Fruit fly (Drosophila melanogaster) whole organism, embryonic: Measurements from ENCODE around the gene Mbs.

Experiments used
- Antp ChIP-seq: fragments of 200-800 bp; sonication (Bioruptor generic); optimal IDR thresholded peaks from 3 replicates; lab custom pipeline; 2016; ENCODE audit warnings: missing biosample characterization, missing genetic modification characterization
- B-H2 ChIP-seq: fragments of 200-800 bp; sonication (Bioruptor generic); optimal IDR thresholded peaks from 2 replicates; lab custom pipeline; 2018; ENCODE audit warnings: missing biosample characterization, mild to moderate bottlenecking, missing genetic modification characterization
- Bgb ChIP-seq: fragments of 200-800 bp; sonication (Bioruptor generic); IDR thresholded peaks from 2 replicates; pipeline ENCODE4 v1.3.6; 2022; ENCODE audit warnings: missing biosample characterization, missing genetic modification characterization; ENCODE audit not compliant: partially characterized antibody
- CG10209 ChIP-seq: fragments of 200-800 bp; sonication (Bioruptor generic); optimal IDR thresholded peaks from 3 replicates; lab custom pipeline; 2017; ENCODE audit warnings: missing biosample characterization, mild to moderate bottlenecking, missing genetic modification characterization, missing genetic modification reagents
- CG1024 ChIP-seq: fragments of 200-800 bp; sonication (Bioruptor generic); IDR thresholded peaks from 2 replicates; pipeline ENCODE4 v1.3.6; 2022; ENCODE audit warnings: missing biosample characterization, missing genetic modification characterization
- CG11398 ChIP-seq: fragments of 200-800 bp; sonication (Bioruptor generic); optimal IDR thresholded peaks from 2 replicates; lab custom pipeline; 2016; ENCODE audit warnings: missing biosample characterization, missing genetic modification characterization
- CG11560 ChIP-seq: fragments of 200-800 bp; sonication (Bioruptor generic); IDR thresholded peaks from 3 replicates; pipeline ENCODE4 v1.3.6; 2022; ENCODE audit warnings: missing biosample characterization, missing genetic modification characterization
- CG12071 ChIP-seq: fragments of 200-800 bp; sonication (Bioruptor generic); optimal IDR thresholded peaks from 3 replicates; lab custom pipeline; 2018; ENCODE audit warnings: missing biosample characterization, mild to moderate bottlenecking, missing genetic modification characterization
- CG12391 ChIP-seq: fragments of 200-800 bp; sonication (Bioruptor generic); optimal IDR thresholded peaks from 3 replicates; lab custom pipeline; 2018; ENCODE audit warnings: missing biosample characterization, mild to moderate bottlenecking, missing genetic modification characterization, moderate library complexity
- CG13123 ChIP-seq: fragments of 200-800 bp; sonication (Bioruptor generic); optimal IDR thresholded peaks from 2 replicates; lab custom pipeline; 2016; ENCODE audit warnings: missing biosample characterization, missing genetic modification characterization
- CG14050 ChIP-seq: fragments of 200-800 bp; sonication (Bioruptor generic); IDR thresholded peaks from 3 replicates; pipeline ENCODE4 v1.3.6; 2022; ENCODE audit warnings: missing biosample characterization, missing genetic modification characterization
- CG17802 ChIP-seq: fragments of 200-800 bp; sonication (Bioruptor generic); optimal IDR thresholded peaks from 2 replicates; lab custom pipeline; 2018; ENCODE audit warnings: missing biosample characterization, mild to moderate bottlenecking, missing genetic modification characterization, moderate library complexity
- CG1792 ChIP-seq: fragments of 200-800 bp; sonication (Bioruptor generic); optimal IDR thresholded peaks from 2 replicates; lab custom pipeline; 2016; ENCODE audit warnings: missing biosample characterization, missing genetic modification characterization
- CG1832 ChIP-seq: fragments of 200-800 bp; sonication (Bioruptor generic); optimal IDR thresholded peaks from 2 replicates; lab custom pipeline; 2017; ENCODE audit warnings: missing biosample characterization, mild to moderate bottlenecking, missing genetic modification characterization, inconsistent platforms
- CG2116 ChIP-seq: fragments of 200-800 bp; sonication (Bioruptor generic); optimal IDR thresholded peaks from 3 replicates; lab custom pipeline; 2018; ENCODE audit warnings: missing biosample characterization, mild to moderate bottlenecking, missing genetic modification characterization
- CG3163 ChIP-seq: fragments of 200-800 bp; sonication (Bioruptor generic); optimal IDR thresholded peaks from 3 replicates; lab custom pipeline; 2016; ENCODE audit warnings: missing biosample characterization, missing genetic modification characterization
- CG3407 ChIP-seq: fragments of 200-800 bp; sonication (Bioruptor generic); optimal IDR thresholded peaks from 2 replicates; lab custom pipeline; 2018; ENCODE audit warnings: missing biosample characterization, mild to moderate bottlenecking, missing genetic modification characterization
- CG8290 ChIP-seq, 3 experiments: fragments of 200-800 bp; sonication (Bioruptor generic); optimal IDR thresholded peaks; 2 replicates each; lab custom pipeline; 2016 to 2019; ENCODE audit warnings: missing biosample characterization in 3 of 3, missing genetic modification characterization in 3 of 3, mild to moderate bottlenecking in 2 of 3, moderate library complexity in 1 of 3
- CG9609 ChIP-seq: fragments of 200-800 bp; sonication (Bioruptor generic); optimal IDR thresholded peaks from 3 replicates; lab custom pipeline; 2016; ENCODE audit warnings: missing biosample characterization, missing genetic modification characterization
- D19A ChIP-seq: fragments of 200-800 bp; optimal IDR thresholded peaks from 3 replicates; lab custom pipeline; 2019; ENCODE audit warnings: missing biosample characterization, mild to moderate bottlenecking, missing genetic modification characterization, moderate library complexity
- E2f2 ChIP-seq: fragments of 200-800 bp; sonication (Bioruptor generic); IDR thresholded peaks from 2 replicates; pipeline ENCODE4 v1.3.6; 2022; ENCODE audit warnings: missing biosample characterization, missing genetic modification characterization
- Ets65A ChIP-seq: fragments of 200-800 bp; sonication (Bioruptor generic); peaks from one replicate; lab custom pipeline; 2016; ENCODE audit warnings: missing biosample characterization, missing genetic modification characterization
- Ets97D ChIP-seq: fragments of 200-800 bp; sonication (Bioruptor generic); optimal IDR thresholded peaks from 3 replicates; lab custom pipeline; 2016; ENCODE audit warnings: missing biosample characterization, missing genetic modification characterization
- Fer3 ChIP-seq: fragments of 200-800 bp; sonication (Bioruptor generic); optimal IDR thresholded peaks from 2 replicates; lab custom pipeline; 2018; ENCODE audit warnings: missing biosample characterization, mild to moderate bottlenecking, missing genetic modification characterization, moderate library complexity
- MBD-R2 ChIP-seq: fragments of 200-800 bp; sonication (Bioruptor generic); IDR thresholded peaks from 2 replicates; pipeline ENCODE4 v1.3.6; 2022; ENCODE audit warnings: missing biosample characterization, missing genetic modification characterization
- Meics ChIP-seq: fragments of 200-800 bp; sonication (Bioruptor generic); optimal IDR thresholded peaks from 2 replicates; lab custom pipeline; 2017; ENCODE audit warnings: missing biosample characterization, mild to moderate bottlenecking, missing genetic modification characterization
- Poxn ChIP-seq: fragments of 200-800 bp; sonication (Bioruptor generic); IDR thresholded peaks from 2 replicates; pipeline ENCODE4 v1.3.6; 2022; ENCODE audit warnings: missing biosample characterization, missing genetic modification characterization
- Vsx1 ChIP-seq: fragments of 200-800 bp; sonication (Bioruptor generic); optimal IDR thresholded peaks from 2 replicates; lab custom pipeline; 2017; ENCODE audit warnings: missing biosample characterization, mild to moderate bottlenecking, missing genetic modification characterization, missing genetic modification reagents
- cwo ChIP-seq: fragments of 200-800 bp; sonication (Bioruptor generic); optimal IDR thresholded peaks from 3 replicates; lab custom pipeline; 2017; ENCODE audit warnings: missing biosample characterization, missing genetic modification characterization, mild to moderate bottlenecking, moderate library complexity, missing genetic modification reagents
- eve ChIP-seq, 2 experiments: fragments of >200 bp; optimal IDR thresholded peaks; 2 replicates each; lab custom pipeline; 2017; ENCODE audit warnings: missing biosample characterization in 2 of 2, missing genetic modification characterization in 2 of 2
- eyg ChIP-seq: fragments of 200-800 bp; sonication (Bioruptor generic); optimal IDR thresholded peaks from 3 replicates; lab custom pipeline; 2016; ENCODE audit warnings: missing biosample characterization, missing genetic modification characterization
- fd102C ChIP-seq: fragments of 200-800 bp; sonication (Bioruptor generic); optimal IDR thresholded peaks from 2 replicates; lab custom pipeline; 2018; ENCODE audit warnings: missing biosample characterization, mild to moderate bottlenecking, missing genetic modification characterization, moderate library complexity
- fd3F ChIP-seq: fragments of 200-800 bp; sonication (Bioruptor generic); optimal IDR thresholded peaks from 2 replicates; lab custom pipeline; 2018; ENCODE audit warnings: missing biosample characterization, mild to moderate bottlenecking, missing genetic modification characterization, moderate library complexity
- gcm2 ChIP-seq: fragments of 200-800 bp; sonication (Bioruptor generic); optimal IDR thresholded peaks from 2 replicates; lab custom pipeline; 2016; ENCODE audit warnings: missing biosample characterization, missing genetic modification characterization
- gem ChIP-seq: fragments of 200-800 bp; sonication (Bioruptor generic); optimal IDR thresholded peaks from 2 replicates; lab custom pipeline; 2019; ENCODE audit warnings: missing biosample characterization, mild to moderate bottlenecking, missing genetic modification characterization, moderate library complexity
- ind ChIP-seq: fragments of 200-800 bp; sonication (Bioruptor generic); optimal IDR thresholded peaks from 3 replicates; lab custom pipeline; 2016; ENCODE audit warnings: missing biosample characterization, missing genetic modification characterization
- mam ChIP-seq: fragments of 200-800 bp; sonication (Bioruptor generic); optimal IDR thresholded peaks from 3 replicates; lab custom pipeline; 2016; ENCODE audit warnings: missing biosample characterization, missing genetic modification characterization
- pan ChIP-seq, 4 experiments: fragments of >200 bp in 3 of 4; fragments of 200-800 bp in 1 of 4; sonication (Bioruptor generic) in 1 of 4; optimal IDR thresholded peaks in 3 of 4; IDR thresholded peaks in 1 of 4; 2 replicates each; pipeline versions ENCODE4 v1.3.6 to Lab custom; 2017 to 2022; ENCODE audit warnings: missing biosample characterization in 2 of 4, missing genetic modification characterization in 2 of 4, mixed read lengths in 1 of 4
- sc ChIP-seq, 3 experiments: fragments of >200 bp in 2 of 3; fragments of 200-800 bp in 1 of 3; sonication (Bioruptor generic) in 1 of 3; optimal IDR thresholded peaks; 2 replicates in 2 of 3; 3 replicates in 1 of 3; lab custom pipeline; 2017; ENCODE audit warnings: mild to moderate bottlenecking in 1 of 3, missing biosample characterization in 1 of 3, missing genetic modification characterization in 1 of 3, missing genetic modification reagents in 1 of 3
- so ChIP-seq: fragments of 200-800 bp; sonication (Bioruptor generic); IDR thresholded peaks from 3 replicates; pipeline ENCODE4 v1.3.6; 2022; ENCODE audit warnings: missing biosample characterization, missing genetic modification characterization
- ssp ChIP-seq: fragments of 200-800 bp; sonication (Bioruptor generic); IDR thresholded peaks from 2 replicates; pipeline ENCODE4 v1.3.6; 2022; ENCODE audit warnings: missing biosample characterization, missing genetic modification characterization
- stwl ChIP-seq: fragments of 200-800 bp; sonication (Bioruptor generic); optimal IDR thresholded peaks from 3 replicates; lab custom pipeline; 2018; ENCODE audit warnings: missing biosample characterization, mild to moderate bottlenecking, missing genetic modification characterization, moderate library complexity
- sug ChIP-seq: fragments of 200-800 bp; optimal IDR thresholded peaks from 2 replicates; lab custom pipeline; 2019; ENCODE audit warnings: missing biosample characterization, mild to moderate bottlenecking, missing genetic modification characterization, moderate library complexity
- tio ChIP-seq: fragments of 200-800 bp; sonication (Bioruptor generic); optimal IDR thresholded peaks from 2 replicates; lab custom pipeline; 2017; ENCODE audit warnings: missing biosample characterization, missing genetic modification characterization, inconsistent platforms
- vfl ChIP-seq: fragments of 200-800 bp; sonication (Bioruptor generic); optimal IDR thresholded peaks from 2 replicates; lab custom pipeline; 2016; ENCODE audit warnings: missing biosample characterization, missing genetic modification characterization
- vnd ChIP-seq: fragments of 200-800 bp; sonication (Bioruptor generic); IDR thresholded peaks from 3 replicates; pipeline ENCODE4 v1.3.6; 2022; ENCODE audit warnings: missing biosample characterization, missing genetic modification characterization; ENCODE audit not compliant: partially characterized antibody
- wek ChIP-seq: fragments of 200-800 bp; sonication (Bioruptor generic); optimal IDR thresholded peaks from 3 replicates; lab custom pipeline; 2018; ENCODE audit warnings: missing biosample characterization, mild to moderate bottlenecking, missing genetic modification characterization, moderate library complexity
- yki ChIP-seq: fragments of >200 bp; optimal IDR thresholded peaks from 3 replicates; lab custom pipeline; 2018

The Mbs gene

DNA sequence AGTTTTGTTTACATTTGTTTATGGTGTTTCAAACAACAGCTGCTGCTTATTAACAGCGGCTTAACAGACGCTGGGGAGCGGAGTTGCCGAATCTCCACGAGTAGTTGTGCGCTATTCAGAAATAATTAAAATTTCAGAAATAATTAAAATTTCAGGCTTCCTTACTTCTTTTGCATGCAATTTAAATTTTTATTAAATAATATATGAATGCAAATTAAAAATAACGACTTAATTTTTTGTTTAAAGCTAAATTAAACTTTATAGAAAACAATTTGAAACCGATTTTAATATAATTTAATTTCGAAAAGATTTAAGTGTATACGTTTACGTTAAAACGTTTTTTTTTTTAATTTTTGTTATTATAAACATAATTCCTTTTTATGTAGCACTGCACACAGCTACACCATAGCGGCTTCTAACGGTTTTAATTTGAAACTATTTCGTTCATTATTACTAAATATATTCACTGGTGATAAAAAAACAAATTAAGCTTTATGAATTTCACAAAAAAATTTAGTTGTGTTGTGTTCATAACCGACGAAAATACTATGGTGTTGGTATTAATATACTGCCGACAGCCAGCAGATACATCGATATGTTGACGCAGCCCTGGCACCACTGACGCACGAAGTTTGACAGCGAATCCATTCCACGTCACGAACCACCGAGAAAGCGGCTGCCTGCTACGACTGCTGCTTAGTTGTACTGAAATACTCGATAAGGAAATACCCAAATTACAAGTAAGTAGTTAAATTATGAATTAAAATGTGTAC, 77.4 kb downstream of the Mbs start, which contains the start of gene SsRbeta (continued):
- no peak for TF ChIP-seq pan (optimal IDR thresholded peaks at IDR 0.05; lab: Kevin White, UChicago)
- TF ChIP-seq pan (GFP tag; optimal IDR thresholded peaks at IDR 0.05 in 1 of 2, IDR thresholded peaks at IDR 0.05 in 1 of 2) = peak in 1 of 2 experiments; percentile 66
- peak; percentile 7 for TF ChIP-seq Fer3 (tag; lab: Kevin White, UChicago)
- no peak for TF ChIP-seq fd102C (GFP tag; lab: Kevin White, UChicago)
- no peak for TF ChIP-seq mam (GFP tag; lab: Kevin White, UChicago)
- no peak for TF ChIP-seq sc (optimal IDR thresholded peaks at IDR 0.05; lab: Kevin White, UChicago)
- no peak for TF ChIP-seq sc (GFP tag; optimal IDR thresholded peaks at IDR 0.05; lab: Kevin White, UChicago)
- peak; percentile 53 for TF ChIP-seq MBD-R2 (GFP tag; lab: Robert Waterston, UW)
- peak; percentile 23 for TF ChIP-seq CG9609 (GFP tag; lab: Kevin White, UChicago)
- TF ChIP-seq yki (lab: Kevin White, UChicago) = no peak
- no peak for TF ChIP-seq so
- TF ChIP-seq CG1832 = no peak
- TF ChIP-seq stwl = peak; percentile 61
- no peak for TF ChIP-seq CG13123 (GFP tag; lab: Kevin White, UChicago)
- no peak for TF ChIP-seq cwo (GFP tag; lab: Kevin White, UChicago)
- no peak for TF ChIP-seq CG1792 (GFP tag; lab: Kevin White, UChicago)
- TF ChIP-seq eyg (GFP tag; lab: Kevin White, UChicago) = no peak
- no peak for TF ChIP-seq CG10209
- TF ChIP-seq CG3163 (GFP tag; lab: Kevin White, UChicago) = no peak
- peak; percentile 48 for TF ChIP-seq wek (GFP tag; lab: Kevin White, UChicago)
- TF ChIP-seq ssp (GFP tag; lab: Robert Waterston, UW) = no peak
- TF ChIP-seq tio (GFP tag; lab: Kevin White, UChicago) = peak; percentile 33
- TF ChIP-seq CG12071 (GFP tag; lab: Kevin White, UChicago) = no peak
- peak; percentile 61; the same call in 1 of the 2 replicates for TF ChIP-seq CG1024 (GFP tag; lab: Robert Waterston, UW)
- TF ChIP-seq Poxn (GFP tag; lab: Robert Waterston, UW) = no peak
- peak; percentile 63 for TF ChIP-seq gem (tag; lab: Kevin White, UChicago)
- TF ChIP-seq CG8290 (GFP tag; optimal IDR thresholded peaks at IDR 0.05; lab: Kevin White, UChicago) = no peak
- peak in 1 of 2 experiments; percentile 82 for TF ChIP-seq CG8290 (tag; optimal IDR thresholded peaks at IDR 0.05; lab: Kevin White, UChicago)
- TF ChIP-seq CG14050 (GFP tag; lab: Robert Waterston, UW) = no peak; the same call in 2 of the 3 replicates
- no peak for TF ChIP-seq Vsx1
- TF ChIP-seq vfl (GFP tag; lab: Kevin White, UChicago) = no peak
- TF ChIP-seq sug = no peak
- TF ChIP-seq Ets65A (GFP tag; lab: Kevin White, UChicago) = peak; percentile 89
- no peak for TF ChIP-seq eve (GFP tag; optimal IDR thresholded peaks at IDR 0.05; lab: Kevin White, UChicago)
- peak; percentile 29 for TF ChIP-seq B-H2 (GFP tag; lab: Kevin White, UChicago)
- TF ChIP-seq Meics (GFP tag; lab: Kevin White, UChicago) = peak; percentile 43
- TF ChIP-seq Antp (GFP tag; lab: Kevin White, UChicago) = no peak
- peak; percentile 32 for TF ChIP-seq CG12391 (tag; lab: Kevin White, UChicago)
- peak; percentile 84 for TF ChIP-seq Bgb (GFP tag; lab: Robert Waterston, UW)
- TF ChIP-seq gcm2 (GFP tag; lab: Kevin White, UChicago) = no peak
- TF ChIP-seq CG17802 (tag; lab: Kevin White, UChicago) = no peak
- TF ChIP-seq CG2116 (GFP tag; lab: Kevin White, UChicago) = peak; percentile 56
- peak; percentile 43; the same call in 1 of the 2 replicates for TF ChIP-seq E2f2 (GFP tag; lab: Robert Waterston, UW)
- no peak for TF ChIP-seq CG11560 (tag; lab: Robert Waterston, UW)
- TF ChIP-seq CG3407 = no peak
- TF ChIP-seq ind = no peak
- peak; percentile 4 for TF ChIP-seq fd3F (GFP tag; lab: Kevin White, UChicago)
- TF ChIP-seq CG11398 (GFP tag; lab: Kevin White, UChicago) = no peak
- TF ChIP-seq Ets97D = peak; percentile 88
- 0 out of 3 replicates have a peak, but pooled peaks have one; percentile 39 for TF ChIP-seq vnd (GFP tag; lab: Robert Waterston, UW)
- peak; percentile 31 for TF ChIP-seq D19A
